Worm (Caenorhabditis elegans) whole organism, mixed stage, embryonic: ENCODE data around the gene ZK228.10.

Experiments used
- ces-1 ChIP-seq: fragments of 150-350 bp; optimal IDR thresholded peaks from 2 replicates; lab custom pipeline; 2014; ENCODE audit warnings: missing biosample characterization, missing genetic modification reagents, missing genetic modification characterization
- nhr-237 ChIP-seq: fragments of 150-350 bp; optimal IDR thresholded peaks from 2 replicates; lab custom pipeline; 2014; ENCODE audit warnings: missing biosample characterization, missing genetic modification characterization

ce11 chrV:18480231-18480630 lies 23.6 kb downstream of the ZK228.10 start, which contains the start of gene srh-178:
- TF ChIP-seq ces-1 (no peak), nhr-237 (tag; lab: Kevin White, UChicago) (no peak)
